Worm (Caenorhabditis elegans) whole organism, L4 larva: ENCODE data around the gene K06H7.7.

ENCODE experiments used
- F10B5.3 ChIP-seq: sonication (generic microtip); optimal IDR thresholded peaks from 2 replicates; lab custom pipeline; 2016; ENCODE audit warnings: mild to moderate bottlenecking, missing genetic modification characterization, missing compliant biosample characterization
- R02D3.7 ChIP-seq: fragments of 150-350 bp; sonication (generic microtip); optimal IDR thresholded peaks from 3 replicates; lab custom pipeline; 2014; ENCODE audit warnings: missing biosample characterization, missing genetic modification characterization
- T20F7.1 ChIP-seq: fragments of 200-800 bp; sonication (Bioruptor generic); optimal IDR thresholded peaks from 2 replicates; lab custom pipeline; 2018; ENCODE audit warnings: mild to moderate bottlenecking, missing genetic modification characterization, missing compliant biosample characterization
- Y48G9A.11 ChIP-seq: fragments of 200-800 bp; sonication (Bioruptor generic); IDR thresholded peaks from 2 replicates; pipeline ENCODE4 v1.3.6; 2022; ENCODE audit warnings: missing genetic modification reagents, missing genetic modification characterization, missing compliant biosample characterization
- Y75B8A.6 ChIP-seq: fragments of 200-800 bp; sonication (Bioruptor generic); IDR thresholded peaks from 2 replicates; pipeline ENCODE4 v1.3.6; 2022; ENCODE audit warnings: missing genetic modification reagents, missing genetic modification characterization, missing compliant biosample characterization
- ZK546.5 ChIP-seq, 2 experiments: sonication (generic microtip); optimal IDR thresholded peaks; 2 replicates each; lab custom pipeline; 2017; ENCODE audit warnings: missing biosample characterization in 2 of 2, missing genetic modification characterization in 2 of 2
- aha-1 ChIP-seq: fragments of 150-350 bp; peaks from one replicate; lab custom pipeline; 2014; ENCODE audit warnings: missing biosample characterization, missing genetic modification characterization
- aly-2 ChIP-seq: sonication (generic microtip); optimal IDR thresholded peaks from 2 replicates; lab custom pipeline; 2018; ENCODE audit warnings: missing biosample characterization, missing genetic modification characterization
- ceh-28 ChIP-seq: fragments of 150-350 bp; optimal IDR thresholded peaks from 2 replicates; lab custom pipeline; 2014; ENCODE audit warnings: missing biosample characterization, missing genetic modification reagents, missing genetic modification characterization
- ceh-62 ChIP-seq: sonication (generic microtip); optimal IDR thresholded peaks from 2 replicates; lab custom pipeline; 2017; ENCODE audit warnings: missing biosample characterization, missing genetic modification characterization
- daf-12 ChIP-seq: fragments of 150-350 bp; optimal IDR thresholded peaks from 2 replicates; lab custom pipeline; 2014; ENCODE audit warnings: missing biosample characterization, missing genetic modification reagents, missing genetic modification characterization
- daf-16 ChIP-seq, 3 experiments: sonication (generic microtip); optimal IDR thresholded peaks; 2 replicates each; lab custom pipeline; 2016 to 2017; ENCODE audit warnings: missing genetic modification characterization in 3 of 3, missing genetic modification reagents in 3 of 3, mild to moderate bottlenecking in 2 of 3, missing compliant biosample characterization in 2 of 3, missing biosample characterization in 1 of 3, moderate library complexity in 1 of 3
- daf-8 ChIP-seq: fragments of 200-800 bp; sonication (Bioruptor generic); IDR thresholded peaks from 2 replicates; pipeline ENCODE4 v1.3.6; 2022; ENCODE audit warnings: missing genetic modification characterization, missing compliant biosample characterization
- dmd-9 ChIP-seq: fragments of 200-800 bp; sonication (Bioruptor generic); IDR thresholded peaks from 2 replicates; pipeline ENCODE4 v1.3.6; 2022; ENCODE audit warnings: missing genetic modification reagents, missing genetic modification characterization, missing compliant biosample characterization
- egl-27 ChIP-seq: sonication (generic microtip); optimal IDR thresholded peaks from 3 replicates; lab custom pipeline; 2017; ENCODE audit warnings: missing biosample characterization, missing genetic modification reagents, missing genetic modification characterization
- fkh-10 ChIP-seq: fragments of 150-350 bp; optimal IDR thresholded peaks from 2 replicates; lab custom pipeline; 2014; ENCODE audit warnings: missing biosample characterization, missing genetic modification reagents, missing genetic modification characterization
- gei-8 ChIP-seq: fragments of 200-800 bp; sonication (Bioruptor generic); optimal IDR thresholded peaks from 2 replicates; lab custom pipeline; 2018; ENCODE audit warnings: mild to moderate bottlenecking, missing genetic modification characterization, missing compliant biosample characterization
- hlh-11 ChIP-seq: fragments of 200-800 bp; sonication (Bioruptor generic); optimal IDR thresholded peaks from 2 replicates; lab custom pipeline; 2018; ENCODE audit warnings: mild to moderate bottlenecking, missing genetic modification characterization, missing compliant biosample characterization
- lin-1 ChIP-seq: fragments of 200-800 bp; sonication (Bioruptor generic); IDR thresholded peaks from 2 replicates; pipeline ENCODE4 v1.3.6; 2022; ENCODE audit warnings: missing genetic modification reagents, missing genetic modification characterization, missing compliant biosample characterization
- lin-38 ChIP-seq: fragments of 200-800 bp; sonication (Bioruptor generic); IDR thresholded peaks from 2 replicates; pipeline ENCODE4 v1.3.6; 2022; ENCODE audit warnings: missing genetic modification reagents, missing genetic modification characterization, missing compliant biosample characterization
- lin-39 ChIP-seq: fragments of 150-350 bp; optimal IDR thresholded peaks from 2 replicates; lab custom pipeline; 2014; ENCODE audit warnings: missing biosample characterization, missing genetic modification reagents, missing genetic modification characterization
- madf-5 ChIP-seq, 2 experiments: fragments of 200-800 bp; sonication (Bioruptor generic); IDR thresholded peaks; 2 replicates each; pipeline ENCODE4 v1.3.6; 2022; ENCODE audit warnings: missing compliant biosample characterization in 2 of 2, missing genetic modification characterization in 2 of 2
- madf-9 ChIP-seq: fragments of 200-800 bp; sonication (Bioruptor generic); conservative IDR thresholded peaks from 2 replicates; pipeline ENCODE4 v1.3.6; 2022; ENCODE audit warnings: missing genetic modification reagents, missing genetic modification characterization, missing compliant biosample characterization
- mes-2 ChIP-seq: sonication (generic microtip); optimal IDR thresholded peaks from 2 replicates; lab custom pipeline; 2016; ENCODE audit warnings: missing genotype, mild to moderate bottlenecking, missing genetic modification characterization, missing compliant biosample characterization; ENCODE audit not compliant: poor library complexity, severe bottlenecking
- mxl-2 ChIP-seq: fragments of 200-800 bp; sonication (Bioruptor generic); conservative IDR thresholded peaks from 2 replicates; pipeline ENCODE4 v1.3.6; 2022; ENCODE audit warnings: missing genetic modification reagents, missing genetic modification characterization, missing compliant biosample characterization
- nhr-102 ChIP-seq: sonication (generic microtip); optimal IDR thresholded peaks from 2 replicates; lab custom pipeline; 2016; ENCODE audit warnings: mild to moderate bottlenecking, missing genetic modification characterization, moderate library complexity, missing compliant biosample characterization
- nhr-11 ChIP-seq: fragments of 150-350 bp; optimal IDR thresholded peaks from 2 replicates; lab custom pipeline; 2014; ENCODE audit warnings: missing biosample characterization, missing genetic modification characterization
- nhr-111 ChIP-seq: fragments of 200-800 bp; sonication (Bioruptor generic); optimal IDR thresholded peaks from 2 replicates; lab custom pipeline; 2018; ENCODE audit warnings: mild to moderate bottlenecking, missing genetic modification characterization, missing compliant biosample characterization
- nhr-28 ChIP-seq: fragments of 150-350 bp; optimal IDR thresholded peaks from 2 replicates; lab custom pipeline; 2014; ENCODE audit warnings: missing biosample characterization, missing genetic modification characterization
- nhr-76 ChIP-seq: fragments of 150-350 bp; optimal IDR thresholded peaks from 2 replicates; lab custom pipeline; 2014; ENCODE audit warnings: missing biosample characterization, missing genetic modification characterization
- nhr-77 ChIP-seq: fragments of 150-350 bp; optimal IDR thresholded peaks from 2 replicates; lab custom pipeline; 2014; ENCODE audit warnings: missing biosample characterization, missing genetic modification characterization
- pqm-1 ChIP-seq: sonication (generic microtip); optimal IDR thresholded peaks from 2 replicates; lab custom pipeline; 2017; ENCODE audit warnings: missing biosample characterization, missing genetic modification characterization
- spr-1 ChIP-seq: sonication (generic microtip); optimal IDR thresholded peaks from 2 replicates; lab custom pipeline; 2016; ENCODE audit warnings: mild to moderate bottlenecking, missing genetic modification characterization, missing compliant biosample characterization
- spr-3 ChIP-seq: fragments of 200-800 bp; sonication (Bioruptor generic); optimal IDR thresholded peaks from 2 replicates; lab custom pipeline; 2018; ENCODE audit warnings: mild to moderate bottlenecking, missing genetic modification characterization, missing compliant biosample characterization
- unc-62 ChIP-seq, 3 experiments: fragments of 150-350 bp in 1 of 3; sonication (generic microtip); optimal IDR thresholded peaks in 2 of 3; peaks in 1 of 3; 1 replicate in 1 of 3; 2 replicates in 2 of 3; lab custom pipeline; 2014 to 2017; ENCODE audit warnings: missing biosample characterization in 3 of 3, missing genetic modification characterization in 3 of 3, missing genetic modification reagents in 3 of 3, missing genotype in 1 of 3
- zfp-3 ChIP-seq: fragments of 200-800 bp; sonication (Bioruptor generic); conservative IDR thresholded peaks from 2 replicates; pipeline ENCODE4 v1.3.6; 2022; ENCODE audit warnings: missing genetic modification reagents, missing genetic modification characterization, missing compliant biosample characterization

The K06H7.7 gene

ce11 chrIII:8050944-8051343 lies 34.3 kb downstream of the K06H7.7 start, which contains the start of gene K12H4.7:
K12H4.7 (minus strand) TSS chrIII:8051081.
- TF ChIP-seq pqm-1 (tag; lab: Kevin White, UChicago) (peak; percentile 91), lin-39 (tag; lab: Kevin White, UChicago) (no peak), nhr-28 (tag; lab: Kevin White, UChicago) (peak; percentile 76), nhr-111 (GFP tag; lab: Kevin White, UChicago) (no peak), madf-9 (GFP tag; lab: Robert Waterston, UW) (no peak), nhr-76 (tag; lab: Kevin White, UChicago) (no peak), egl-27 (no peak), aha-1 (tag; lab: Kevin White, UChicago) (peak; percentile 1), spr-3 (no peak), zfp-3 (GFP tag; lab: Robert Waterston, UW) (no peak), F10B5.3 (no peak), spr-1 (tag; lab: Kevin White, UChicago) (no peak), ceh-62 (tag; lab: Kevin White, UChicago) (no peak), T20F7.1 (GFP tag; lab: Kevin White, UChicago) (peak; percentile 36)

ce11 chrIII:8047412-8047811 lies 37.9 kb downstream of the K06H7.7 start, which contains the start of gene K12H4.2:
K12H4.2 (plus strand) TSS chrIII:8047712.
- TF ChIP-seq madf-5 (GFP tag; IDR thresholded peaks at IDR 0.05; lab: Robert Waterston, UW) (no peak), nhr-77 (tag; lab: Kevin White, UChicago) (no peak), nhr-11 (tag; lab: Kevin White, UChicago) (no peak), nhr-111 (GFP tag; lab: Kevin White, UChicago) (no peak), Y48G9A.11 (GFP tag; lab: Robert Waterston, UW) (no peak), mes-2 (tag; lab: Kevin White, UChicago) (no peak)
- TF ChIP-seq, all 104 proteins: peak for 0

ce11 chrIII:8045734-8046133 lies 39.5 kb downstream of the K06H7.7 start, which contains the start of gene K12H4.3:
K12H4.3 (plus strand) TSS chrIII:8046034.
- no peak for TF ChIP-seq R02D3.7 (tag; lab: Kevin White, UChicago)
- no peak for TF ChIP-seq daf-12 (tag; lab: Kevin White, UChicago)
- no peak for TF ChIP-seq hlh-11 (tag; lab: Kevin White, UChicago)
- TF ChIP-seq ceh-28 (tag; lab: Kevin White, UChicago): no peak
- TF ChIP-seq unc-62 (GFP tag; optimal IDR thresholded peaks at IDR 0.05 in 1 of 2; lab: Kevin White, UChicago): peak in 1 of 2 experiments; percentile 79
- no peak for TF ChIP-seq unc-62 (tag; optimal IDR thresholded peaks at IDR 0.05; lab: Kevin White, UChicago)
- TF ChIP-seq fkh-10 (GFP tag; lab: Kevin White, UChicago): no peak
- TF ChIP-seq lin-38 (GFP tag; lab: Robert Waterston, UW): 0 out of 2 replicates have a peak, but pooled peaks have one; percentile 20
- 0 out of 2 replicates have a peak, but pooled peaks have one; percentile 8 for TF ChIP-seq lin-1 (GFP tag; lab: Robert Waterston, UW)
- no peak for TF ChIP-seq daf-8 (GFP tag; lab: Robert Waterston, UW)
- TF ChIP-seq gei-8 (GFP tag; lab: Kevin White, UChicago): no peak
- no peak for TF ChIP-seq ZK546.5 (tag; optimal IDR thresholded peaks at IDR 0.05; lab: Kevin White, UChicago)
- TF ChIP-seq nhr-102: no peak
- no peak for TF ChIP-seq aly-2 (tag; lab: Kevin White, UChicago)
- TF ChIP-seq dmd-9: no peak
- TF ChIP-seq mes-2 (tag; lab: Kevin White, UChicago): no peak
- TF ChIP-seq pqm-1 (tag; lab: Kevin White, UChicago): no peak
- TF ChIP-seq, all 104 proteins: peak for 3

ce11 chrIII:8044717-8045116 lies 40.6 kb downstream of the K06H7.7 start, which contains the start of gene spcs-3:
spcs-3 (plus strand) TSS chrIII:8045017.
- TF ChIP-seq Y75B8A.6 (GFP tag; lab: Robert Waterston, UW) (no peak), aha-1 (tag; lab: Kevin White, UChicago) (peak; percentile 45), mxl-2 (GFP tag; lab: Robert Waterston, UW) (no peak), daf-16 (GFP tag; optimal IDR thresholded peaks at IDR 0.05; lab: Kevin White, UChicago) (no peak), daf-16 (tag; optimal IDR thresholded peaks at IDR 0.05; lab: Kevin White, UChicago) (peak; percentile 18)
- TF ChIP-seq, all 104 proteins: peak for 2
